Worm (Caenorhabditis elegans) whole organism, late embryonic: ENCODE data around the gene Y39E4B.13.

Experiments
- C08G9.2 ChIP-seq: sonication (generic microtip); optimal IDR thresholded peaks from 2 replicates; lab custom pipeline; 2016; ENCODE audit warnings: mild to moderate bottlenecking, missing genetic modification characterization, moderate library complexity, missing compliant biosample characterization
- F13H6.1 ChIP-seq: sonication (generic microtip); optimal IDR thresholded peaks from 2 replicates; lab custom pipeline; 2016; ENCODE audit warnings: missing genetic modification characterization, missing compliant biosample characterization
- K02D7.2 ChIP-seq: sonication (generic microtip); optimal IDR thresholded peaks from 2 replicates; lab custom pipeline; 2017; ENCODE audit warnings: mild to moderate bottlenecking, missing genetic modification characterization, missing compliant biosample characterization
- T23F11.4 ChIP-seq: fragments of 200-800 bp; sonication (Bioruptor generic); optimal IDR thresholded peaks from 2 replicates; lab custom pipeline; 2018; ENCODE audit warnings: mild to moderate bottlenecking, missing genetic modification characterization, missing compliant biosample characterization
- ahr-1 ChIP-seq: sonication (generic microtip); optimal IDR thresholded peaks from 2 replicates; lab custom pipeline; 2016; ENCODE audit warnings: missing genetic modification characterization, missing compliant biosample characterization
- ama-1 ChIP-seq: fragments of 150-350 bp; optimal IDR thresholded peaks from 2 replicates; lab custom pipeline; 2014
- ceh-14 ChIP-seq: sonication (generic microtip); optimal IDR thresholded peaks from 2 replicates; lab custom pipeline; 2016; ENCODE audit warnings: missing genotype, missing genetic modification characterization, missing compliant biosample characterization
- ceh-18 ChIP-seq: sonication (generic microtip); optimal IDR thresholded peaks from 2 replicates; lab custom pipeline; 2016; ENCODE audit warnings: missing genetic modification characterization, missing compliant biosample characterization
- ceh-2 ChIP-seq: sonication (generic microtip); optimal IDR thresholded peaks from 2 replicates; lab custom pipeline; 2016; ENCODE audit warnings: missing genotype, missing genetic modification characterization, missing compliant biosample characterization
- ceh-22 ChIP-seq: sonication (generic microtip); optimal IDR thresholded peaks from 2 replicates; lab custom pipeline; 2017; ENCODE audit warnings: missing biosample characterization, missing genetic modification characterization
- ceh-30 ChIP-seq: fragments of 150-350 bp; optimal IDR thresholded peaks from 2 replicates; lab custom pipeline; 2014; ENCODE audit warnings: missing biosample characterization, missing genetic modification characterization
- ceh-31 ChIP-seq: sonication (generic microtip); optimal IDR thresholded peaks from 2 replicates; lab custom pipeline; 2016; ENCODE audit warnings: missing genetic modification characterization, missing compliant biosample characterization
- ceh-45 ChIP-seq: fragments of 200-800 bp; sonication (Bioruptor generic); IDR thresholded peaks from 2 replicates; pipeline ENCODE4 v1.3.6; 2022; ENCODE audit warnings: missing genetic modification reagents, missing genetic modification characterization, missing compliant biosample characterization
- ceh-48 ChIP-seq: sonication (generic microtip); optimal IDR thresholded peaks from 2 replicates; lab custom pipeline; 2016; ENCODE audit warnings: missing genetic modification characterization, inconsistent platforms, missing compliant biosample characterization
- ceh-6 ChIP-seq: fragments of 200-800 bp; sonication (Bioruptor generic); optimal IDR thresholded peaks from 2 replicates; lab custom pipeline; 2018; ENCODE audit warnings: mild to moderate bottlenecking, missing genetic modification characterization, missing compliant biosample characterization
- ceh-9 ChIP-seq: sonication (generic microtip); optimal IDR thresholded peaks from 2 replicates; lab custom pipeline; 2016; ENCODE audit warnings: mild to moderate bottlenecking, missing genetic modification characterization, inconsistent platforms, missing compliant biosample characterization
- che-1 ChIP-seq: sonication (generic microtip); optimal IDR thresholded peaks from 2 replicates; lab custom pipeline; 2016; ENCODE audit warnings: mild to moderate bottlenecking, missing genetic modification characterization, missing compliant biosample characterization
- dmd-4 ChIP-seq: sonication (generic microtip); optimal IDR thresholded peaks from 2 replicates; lab custom pipeline; 2016; ENCODE audit warnings: borderline replicate concordance, missing genetic modification characterization, missing compliant biosample characterization
- elt-2 ChIP-seq: sonication (generic microtip); optimal IDR thresholded peaks from 2 replicates; lab custom pipeline; 2016; ENCODE audit warnings: missing genetic modification reagents, missing genetic modification characterization, missing compliant biosample characterization
- elt-4 ChIP-seq: sonication (generic microtip); optimal IDR thresholded peaks from 2 replicates; lab custom pipeline; 2016; ENCODE audit warnings: missing genetic modification characterization, missing compliant biosample characterization
- ets-4 ChIP-seq: sonication (generic microtip); optimal IDR thresholded peaks from 2 replicates; lab custom pipeline; 2016; ENCODE audit warnings: missing genetic modification characterization, missing compliant biosample characterization
- eyg-1 ChIP-seq: sonication (generic microtip); optimal IDR thresholded peaks from 2 replicates; lab custom pipeline; 2016; ENCODE audit warnings: missing genotype, missing genetic modification characterization, missing compliant biosample characterization
- fkh-6 ChIP-seq: sonication (generic microtip); optimal IDR thresholded peaks from 2 replicates; lab custom pipeline; 2016; ENCODE audit warnings: missing genetic modification characterization, missing compliant biosample characterization
- hlh-15 ChIP-seq: sonication (generic microtip); optimal IDR thresholded peaks from 2 replicates; lab custom pipeline; 2016; ENCODE audit warnings: missing genetic modification characterization, missing compliant biosample characterization
- hlh-30 ChIP-seq: sonication (generic microtip); optimal IDR thresholded peaks from 2 replicates; lab custom pipeline; 2017; ENCODE audit warnings: antibody characterized with exemption, missing genetic modification characterization, missing compliant biosample characterization; ENCODE audit not compliant: insufficient read depth
- lim-6 ChIP-seq: sonication (generic microtip); optimal IDR thresholded peaks from 2 replicates; lab custom pipeline; 2016; ENCODE audit warnings: missing genetic modification characterization, missing compliant biosample characterization
- lin-11 ChIP-seq: fragments of 200-800 bp; sonication (Bioruptor generic); optimal IDR thresholded peaks from 2 replicates; lab custom pipeline; 2018; ENCODE audit warnings: mild to moderate bottlenecking, missing genetic modification characterization, missing compliant biosample characterization
- madf-2 ChIP-seq: sonication (generic microtip); optimal IDR thresholded peaks from 2 replicates; lab custom pipeline; 2017; ENCODE audit warnings: missing genetic modification characterization, missing compliant biosample characterization
- mec-3 ChIP-seq: sonication (generic microtip); optimal IDR thresholded peaks from 2 replicates; lab custom pipeline; 2016; ENCODE audit warnings: borderline replicate concordance, missing genetic modification characterization, missing compliant biosample characterization
- nfya-1 ChIP-seq: sonication (generic microtip); optimal IDR thresholded peaks from 2 replicates; lab custom pipeline; 2017; ENCODE audit warnings: missing genetic modification characterization, mild to moderate bottlenecking, missing compliant biosample characterization, antibody characterized with exemption, moderate library complexity
- nhr-11 ChIP-seq: fragments of 150-350 bp; optimal IDR thresholded peaks from 2 replicates; lab custom pipeline; 2014; ENCODE audit warnings: missing biosample characterization, missing genetic modification characterization
- nhr-232 ChIP-seq: sonication (generic microtip); optimal IDR thresholded peaks from 2 replicates; lab custom pipeline; 2016; ENCODE audit warnings: missing genetic modification characterization, missing compliant biosample characterization
- npax-4 ChIP-seq: sonication (generic microtip); optimal IDR thresholded peaks from 2 replicates; lab custom pipeline; 2016; ENCODE audit warnings: missing genetic modification characterization, missing compliant biosample characterization
- pax-1 ChIP-seq: fragments of 150-350 bp; optimal IDR thresholded peaks from 2 replicates; lab custom pipeline; 2014; ENCODE audit warnings: missing biosample characterization, missing genetic modification characterization
- pha-4 ChIP-seq: fragments of 150-350 bp; optimal IDR thresholded peaks from 2 replicates; lab custom pipeline; 2018; ENCODE audit warnings: missing biosample characterization, missing genetic modification reagents, missing genetic modification characterization
- pros-1 ChIP-seq: fragments of 150-350 bp; optimal IDR thresholded peaks from 2 replicates; lab custom pipeline; 2014; ENCODE audit warnings: missing biosample characterization, missing genetic modification reagents, missing genetic modification characterization
- ref-2 ChIP-seq: sonication (generic microtip); optimal IDR thresholded peaks from 2 replicates; lab custom pipeline; 2016; ENCODE audit warnings: missing genetic modification characterization, missing compliant biosample characterization
- sox-2 ChIP-seq: fragments of 200-800 bp; sonication (Bioruptor generic); IDR thresholded peaks from 2 replicates; pipeline ENCODE4 v1.3.6; 2022; ENCODE audit warnings: missing genetic modification reagents, missing genetic modification characterization, missing compliant biosample characterization
- sox-4 ChIP-seq: sonication (generic microtip); optimal IDR thresholded peaks from 2 replicates; lab custom pipeline; 2017; ENCODE audit warnings: mild to moderate bottlenecking, missing genetic modification characterization, inconsistent platforms, missing compliant biosample characterization
- syd-9 ChIP-seq: sonication (generic microtip); optimal IDR thresholded peaks from 2 replicates; lab custom pipeline; 2016; ENCODE audit warnings: mild to moderate bottlenecking, missing genetic modification characterization, moderate library complexity, missing compliant biosample characterization
- tbx-2 ChIP-seq: sonication (generic microtip); optimal IDR thresholded peaks from 2 replicates; lab custom pipeline; 2016; ENCODE audit warnings: missing genetic modification characterization, missing compliant biosample characterization
- tbx-7 ChIP-seq: sonication (generic microtip); optimal IDR thresholded peaks from 2 replicates; lab custom pipeline; 2016; ENCODE audit warnings: missing genotype, missing genetic modification characterization, missing compliant biosample characterization
- ttx-3 ChIP-seq: sonication (generic microtip); optimal IDR thresholded peaks from 2 replicates; lab custom pipeline; 2016; ENCODE audit warnings: missing genetic modification reagents, missing genetic modification characterization, missing compliant biosample characterization
- unc-3 ChIP-seq, 2 experiments: fragments of 200-800 bp in 1 of 2; sonication (Bioruptor generic) in 1 of 2; sonication (generic microtip) in 1 of 2; conservative IDR thresholded peaks in 1 of 2; optimal IDR thresholded peaks in 1 of 2; 2 replicates each; pipeline versions ENCODE4 v1.3.6 to Lab custom; 2016 to 2022; ENCODE audit warnings: missing compliant biosample characterization in 2 of 2, missing genetic modification characterization in 2 of 2, missing genetic modification reagents in 1 of 2
- unc-42 ChIP-seq: sonication (generic microtip); optimal IDR thresholded peaks from 2 replicates; lab custom pipeline; 2016; ENCODE audit warnings: missing genotype, missing genetic modification characterization, missing compliant biosample characterization
- unc-55 ChIP-seq: sonication (generic microtip); optimal IDR thresholded peaks from 2 replicates; lab custom pipeline; 2017; ENCODE audit warnings: missing biosample characterization, missing genetic modification reagents, missing genetic modification characterization
- unc-86 ChIP-seq: sonication (generic microtip); optimal IDR thresholded peaks from 2 replicates; lab custom pipeline; 2016; ENCODE audit warnings: missing genetic modification characterization, missing compliant biosample characterization
- zip-5 ChIP-seq: sonication (generic microtip); optimal IDR thresholded peaks from 2 replicates; lab custom pipeline; 2016; ENCODE audit warnings: missing genetic modification characterization, missing compliant biosample characterization
- ztf-16 ChIP-seq: sonication (generic microtip); optimal IDR thresholded peaks from 2 replicates; lab custom pipeline; 2017; ENCODE audit warnings: missing genetic modification characterization, missing compliant biosample characterization

Y39E4B.13 gene

DNA sequence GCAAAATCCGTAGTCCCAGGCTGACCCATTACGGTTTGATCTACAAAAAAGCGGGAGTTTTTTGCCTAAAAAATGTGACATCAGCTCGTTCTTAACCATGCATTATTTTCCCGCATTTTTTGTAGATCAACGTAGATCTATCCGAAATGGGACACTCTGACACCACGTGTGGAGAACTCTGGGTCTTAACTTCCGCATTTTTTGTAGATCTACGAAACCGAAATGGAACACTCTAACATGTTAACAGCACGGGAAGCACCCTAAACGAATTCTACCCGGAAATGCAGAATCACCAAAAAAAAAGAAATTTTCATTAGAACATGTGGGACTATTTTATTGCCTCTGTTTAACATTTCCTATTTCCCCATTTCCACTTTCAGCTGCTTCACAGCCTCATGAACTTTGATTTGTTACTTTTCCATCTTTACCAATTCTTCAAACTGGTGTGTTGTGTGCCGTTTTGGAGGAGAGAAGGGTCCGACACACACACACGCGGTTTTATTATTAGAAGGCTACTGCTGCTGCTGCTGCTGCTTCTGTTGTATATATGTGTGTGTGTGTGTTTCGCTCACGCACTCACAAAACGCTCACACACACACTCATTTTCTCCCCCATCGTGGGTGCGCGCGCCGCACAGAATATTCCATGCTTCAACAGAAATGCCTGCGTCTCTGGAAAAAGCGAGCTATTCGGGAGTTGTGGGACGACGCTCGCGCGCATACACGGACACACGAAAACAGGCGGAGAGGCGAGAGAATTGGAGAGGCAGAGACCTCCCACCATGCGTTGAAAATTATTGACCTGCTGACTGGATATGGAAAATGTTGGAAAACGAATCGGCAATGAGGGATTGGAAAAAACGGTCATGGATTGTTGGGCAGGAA lies 22.8 kb upstream of the Y39E4B.13 start (continued):
- TF ChIP-seq unc-42 (peak; percentile 87), ttx-3 (tag; lab: Kevin White, UChicago) (no peak), npax-4 (tag; lab: Kevin White, UChicago) (no peak), elt-4 (no peak), unc-3 (GFP tag; conservative IDR thresholded peaks at IDR 0.05; lab: Robert Waterston, UW) (no peak; the same call in 1 of the 2 replicates), unc-3 (tag; optimal IDR thresholded peaks at IDR 0.05; lab: Kevin White, UChicago) (peak; percentile 65), ahr-1 (peak; percentile 34), nhr-232 (tag; lab: Kevin White, UChicago) (no peak), ceh-2 (peak; percentile 68), zip-5 (tag; lab: Kevin White, UChicago) (no peak), pax-1 (tag; lab: Kevin White, UChicago) (peak; percentile 0), unc-55 (GFP tag; lab: Kevin White, UChicago) (peak; percentile 83), lim-6 (tag; lab: Kevin White, UChicago) (peak; percentile 66), F13H6.1 (tag; lab: Kevin White, UChicago) (peak; percentile 55), hlh-30 (tag; lab: Kevin White, UChicago) (peak; percentile 88), fkh-6 (peak; percentile 38), pha-4 (tag; lab: Kevin White, UChicago) (no peak), che-1 (tag; lab: Kevin White, UChicago) (peak; percentile 9), ceh-9 (no peak), ceh-30 (tag; lab: Kevin White, UChicago) (peak; percentile 37), syd-9 (tag; lab: Kevin White, UChicago) (peak; percentile 81), lin-11 (tag; lab: Kevin White, UChicago) (peak; percentile 4), T23F11.4 (GFP tag; lab: Kevin White, UChicago) (peak; percentile 77), tbx-2 (peak; percentile 90), ceh-45 (GFP tag; lab: Robert Waterston, UW) (no peak), tbx-7 (no peak), dmd-4 (tag; lab: Kevin White, UChicago) (peak; percentile 83), sox-2 (GFP tag; lab: Robert Waterston, UW) (no peak), ceh-31 (tag; lab: Kevin White, UChicago) (peak; percentile 97), pros-1 (peak; percentile 70), eyg-1 (peak; percentile 45), ceh-48 (tag; lab: Kevin White, UChicago) (peak; percentile 65), ref-2 (peak; percentile 92), nhr-11 (tag; lab: Kevin White, UChicago) (no peak), ceh-18 (tag; lab: Kevin White, UChicago) (peak; percentile 96), hlh-15 (tag; lab: Kevin White, UChicago) (no peak), nfya-1 (tag; lab: Kevin White, UChicago) (peak; percentile 95), ceh-14 (tag; lab: Kevin White, UChicago) (peak; percentile 82), sox-4 (tag; lab: Kevin White, UChicago) (no peak), ztf-16 (tag; lab: Kevin White, UChicago) (no peak), ama-1 (lab: Kevin White, UChicago) (peak; percentile 56), mec-3 (tag; lab: Kevin White, UChicago) (peak; percentile 41), K02D7.2 (tag; lab: Kevin White, UChicago) (peak; percentile 34), ceh-6 (GFP tag; lab: Kevin White, UChicago) (peak; percentile 62), elt-2 (tag; lab: Kevin White, UChicago) (peak; percentile 66), ceh-22 (peak; percentile 4), unc-86 (tag; lab: Kevin White, UChicago) (peak; percentile 72), ets-4 (tag; lab: Kevin White, UChicago) (peak; percentile 73), C08G9.2 (tag; lab: Kevin White, UChicago) (peak; percentile 65), madf-2 (tag; lab: Kevin White, UChicago) (no peak)
